Worm (Caenorhabditis elegans) whole organism, midembryonic: ENCODE data around the gene Y73B3A.4.
"Not testable (repeated sequence)": the region's sequence is repeated elsewhere in the genome, so short reads cannot be mapped to it uniquely, and the experiment has no call there.

Source experiments
- cog-1 ChIP-seq: sonication (generic microtip); optimal IDR thresholded peaks from 2 replicates; lab custom pipeline; 2016; ENCODE audit warnings: missing genetic modification characterization, missing compliant biosample characterization
- flt-1 ChIP-seq: fragments of 200-800 bp; sonication (Bioruptor generic); IDR thresholded peaks from 2 replicates; pipeline ENCODE4 v1.3.6; 2022; ENCODE audit warnings: missing genetic modification characterization, missing compliant biosample characterization
- ztf-23 ChIP-seq: fragments of 200-800 bp; sonication (Bioruptor generic); IDR thresholded peaks from 2 replicates; pipeline ENCODE4 v1.3.6; 2022; ENCODE audit warnings: missing genetic modification reagents, missing genetic modification characterization, missing compliant biosample characterization

Gene Y73B3A.4

ce11 chrX:46833-47232, 57.7 kb downstream of the Y73B3A.4 start, which contains the start of gene Y73B3A.1:
TSS of gene Y73B3A.1 (minus strand) at chrX:46933.
- TF ChIP-seq ztf-23; cog-1 (tag; lab: Kevin White, UChicago); flt-1 (GFP tag; lab: Robert Waterston, UW): not testable (repeated sequence)
